Worm (Caenorhabditis elegans): Measurements from ENCODE around the gene Y54G2A.12.

Y54G2A.12 gene

ce11 chrIV:2802193-2802592, 19.6 kb upstream of the Y54G2A.12 start (continued):
- TF ChIP-seq fos-1 (tag; optimal IDR thresholded peaks at IDR 0.05) = no peak
- TF ChIP-seq madf-5 (GFP tag; IDR thresholded peaks at IDR 0.05) = 0 out of 4 replicates have a peak, but pooled peaks of 1 of the 2 experiments have one; percentile 51
- TF ChIP-seq aha-1 (tag) = peak; percentile 95
- 0 out of 2 replicates have a peak, but pooled peaks have one; percentile 7 for TF ChIP-seq php-3 (GFP tag; IDR thresholded peaks at IDR 0.05)
- TF ChIP-seq pqm-1 (tag; optimal IDR thresholded peaks at IDR 0.05) = no peak
- peak; percentile 75 for TF ChIP-seq Y48G9A.11 (GFP tag; IDR thresholded peaks at IDR 0.05)
- TF ChIP-seq F10B5.3 (tag; optimal IDR thresholded peaks at IDR 0.05) = no peak
- TF ChIP-seq lin-15B (tag; optimal IDR thresholded peaks at IDR 0.05) = no peak
- no peak for TF ChIP-seq nhr-41 (GFP tag; IDR thresholded peaks at IDR 0.05)
- TF ChIP-seq nhr-42 (GFP tag; IDR thresholded peaks at IDR 0.05) = no peak
- TF ChIP-seq dmd-8 (GFP tag; IDR thresholded peaks at IDR 0.05) = peak; percentile 67; the same call in 1 of the 2 replicates
- TF ChIP-seq lin-39 (tag; optimal IDR thresholded peaks at IDR 0.05) = no peak
- TF ChIP-seq tra-1 (GFP tag; IDR thresholded peaks at IDR 0.05) = 0 out of 2 replicates have a peak, but pooled peaks have one; percentile 33
- TF ChIP-seq vab-7 (GFP tag; IDR thresholded peaks at IDR 0.05) = peak; percentile 86
- peak; percentile 28; the same call in 1 of the 2 replicates for TF ChIP-seq dmd-6 (GFP tag; IDR thresholded peaks at IDR 0.05)
- TF ChIP-seq arid-1 (GFP tag; conservative IDR thresholded peaks at IDR 0.05) = peak; percentile 48; the same call in 1 of the 2 replicates
- TF ChIP-seq spr-3 (GFP tag; optimal IDR thresholded peaks at IDR 0.05) = no peak
- TF ChIP-seq Y75B8A.6 (GFP tag; IDR thresholded peaks at IDR 0.05) = 0 out of 2 replicates have a peak, but pooled peaks have one; percentile 25
- TF ChIP-seq F37D6.2 (tag; optimal IDR thresholded peaks at IDR 0.05) = no peak
- TF ChIP-seq nhr-102 (tag; optimal IDR thresholded peaks at IDR 0.05) = no peak
- TF ChIP-seq nhr-10 (tag; optimal IDR thresholded peaks at IDR 0.05) = no peak
- no peak for TF ChIP-seq nhr-48 (tag; optimal IDR thresholded peaks at IDR 0.05)
- TF ChIP-seq nhr-237 (tag; optimal IDR thresholded peaks at IDR 0.05) = no peak
- TF ChIP-seq mes-2 (tag; optimal IDR thresholded peaks at IDR 0.05; ENCODE audit: poor library complexity, severe bottlenecking) = peak; percentile 54
- no peak for TF ChIP-seq jun-1 (tag; optimal IDR thresholded peaks at IDR 0.05)
- no peak for TF ChIP-seq ZK337.2 (GFP tag; IDR thresholded peaks at IDR 0.05)
- TF ChIP-seq unc-62 (GFP tag; optimal IDR thresholded peaks at IDR 0.05 in 1 of 2) = no peak
- no peak for TF ChIP-seq unc-62 (tag; optimal IDR thresholded peaks at IDR 0.05)
- TF ChIP-seq hmg-1.1 (GFP tag; IDR thresholded peaks at IDR 0.05) = peak; percentile 51; the same call in 1 of the 2 replicates
- TF ChIP-seq ceh-82 (tag; optimal IDR thresholded peaks at IDR 0.05) = no peak
- peak in 1 of 2 experiments; percentile 2 for TF ChIP-seq lsy-2 (tag; optimal IDR thresholded peaks at IDR 0.05)
- TF ChIP-seq zip-2 (tag; optimal IDR thresholded peaks at IDR 0.05) = no peak
- peak; percentile 42 for TF ChIP-seq hlh-30 (tag; optimal IDR thresholded peaks at IDR 0.05; ENCODE audit: insufficient read depth)
- no peak for TF ChIP-seq lin-29 (GFP tag; IDR thresholded peaks at IDR 0.05)
- TF ChIP-seq ceh-44 (GFP tag; IDR thresholded peaks at IDR 0.05) = peak; percentile 65; the same call in 1 of the 2 replicates
- no peak for TF ChIP-seq mdl-1 (tag; optimal IDR thresholded peaks at IDR 0.05)
- no peak for TF ChIP-seq gei-8 (GFP tag; optimal IDR thresholded peaks at IDR 0.05)
- no peak for TF ChIP-seq attf-4 (tag; optimal IDR thresholded peaks at IDR 0.05)
- no peak for TF ChIP-seq dpl-1 (GFP tag; optimal IDR thresholded peaks at IDR 0.05)
- TF ChIP-seq unc-130 (GFP tag; optimal IDR thresholded peaks at IDR 0.05) = no peak
- no peak for TF ChIP-seq nhr-25 (tag; optimal IDR thresholded peaks at IDR 0.05; ENCODE audit: borderline replicate concordance, insufficient read depth)
- no peak for TF ChIP-seq set-16 (GFP tag; IDR thresholded peaks at IDR 0.05)
- peak; percentile 5 for TF ChIP-seq hlh-11 (tag; optimal IDR thresholded peaks at IDR 0.05)
- no peak for TF ChIP-seq zag-1 (tag; optimal IDR thresholded peaks at IDR 0.05)
- no peak for TF ChIP-seq ama-1 (optimal IDR thresholded peaks at IDR 0.05)
- TF ChIP-seq F44E2.7 (GFP tag; IDR thresholded peaks at IDR 0.05) = 0 out of 2 replicates have a peak, but pooled peaks have one; percentile 23
- TF ChIP-seq ceh-20 (GFP tag; IDR thresholded peaks at IDR 0.05) = no peak
- no peak for TF ChIP-seq duxl-1 (tag; optimal IDR thresholded peaks at IDR 0.05; ENCODE audit: poor library complexity)
- peak; percentile 83 for TF ChIP-seq lim-7 (GFP tag; IDR thresholded peaks at IDR 0.05)
- TF ChIP-seq nhr-28 (tag; optimal IDR thresholded peaks at IDR 0.05) = no peak
- no peak for TF ChIP-seq ceh-28 (tag; optimal IDR thresholded peaks at IDR 0.05)
- TF ChIP-seq daf-19 (GFP tag; conservative IDR thresholded peaks at IDR 0.05) = no peak
